Fruit fly (Drosophila melanogaster) S2 (cell line): ENCODE measurements around the gene natalisin.

Experiments
- CG8478 ChIP-seq: fragments of >200 bp; optimal IDR thresholded peaks from 2 replicates; lab custom pipeline; 2018
- CTCF ChIP-seq, 2 experiments: fragments of >200 bp; optimal IDR thresholded peaks; 2 replicates each; lab custom pipeline; 2018

- no peak for TF ChIP-seq CG8478 (lab: Kevin White, UChicago)
- no peak for TF ChIP-seq CTCF (optimal IDR thresholded peaks at IDR 0.05; lab: Kevin White, UChicago)
Measured at dm6 chr3R:14413406-14414043, 4.9 kb upstream of the natalisin start.
